Fruit fly (Drosophila melanogaster) whole organism, pupa: ENCODE measurements around the gene CG10710.

ENCODE experiments used
- CG12605 ChIP-seq: fragments of 200-800 bp; sonication (Bioruptor generic); IDR thresholded peaks from 2 replicates; pipeline ENCODE4 v1.3.6; 2022; ENCODE audit warnings: missing biosample characterization, missing genetic modification characterization
- CG14655 ChIP-seq: fragments of 200-800 bp; sonication (Bioruptor generic); optimal IDR thresholded peaks from 3 replicates; lab custom pipeline; 2017; ENCODE audit warnings: mild to moderate bottlenecking, missing biosample characterization, missing genetic modification reagents, missing genetic modification characterization
- CG17806 ChIP-seq: fragments of 200-800 bp; sonication (Bioruptor generic); optimal IDR thresholded peaks from 2 replicates; lab custom pipeline; 2018; ENCODE audit warnings: missing biosample characterization, mild to moderate bottlenecking, missing genetic modification characterization, moderate library complexity
- CG34367 ChIP-seq: fragments of 200-800 bp; sonication (Bioruptor generic); optimal IDR thresholded peaks from 2 replicates; lab custom pipeline; 2018; ENCODE audit warnings: missing biosample characterization, mild to moderate bottlenecking, missing genetic modification characterization
- CG4496 ChIP-seq: fragments of 200-800 bp; sonication (Bioruptor generic); IDR thresholded peaks from 3 replicates; pipeline ENCODE4 v1.3.6; 2022; ENCODE audit warnings: missing biosample characterization, missing genetic modification characterization
- CG8301 ChIP-seq: fragments of 200-800 bp; sonication (Bioruptor generic); optimal IDR thresholded peaks from 2 replicates; lab custom pipeline; 2018; ENCODE audit warnings: missing biosample characterization, mild to moderate bottlenecking, missing genetic modification characterization
- D1 ChIP-seq: fragments of 200-800 bp; sonication (Bioruptor generic); optimal IDR thresholded peaks from 2 replicates; lab custom pipeline; 2018; ENCODE audit warnings: missing biosample characterization, mild to moderate bottlenecking, missing genetic modification characterization, moderate library complexity
- EcR ChIP-seq: fragments of 200-800 bp; sonication (Bioruptor generic); optimal IDR thresholded peaks from 3 replicates; lab custom pipeline; 2019; ENCODE audit warnings: missing biosample characterization, missing genetic modification characterization, mild to moderate bottlenecking, moderate library complexity, missing genetic modification reagents
- Snoo ChIP-seq: fragments of 200-800 bp; sonication (Bioruptor generic); optimal IDR thresholded peaks from 3 replicates; lab custom pipeline; 2017; ENCODE audit warnings: missing biosample characterization, mild to moderate bottlenecking, missing genetic modification characterization, inconsistent platforms
- rn ChIP-seq: fragments of 200-800 bp; sonication (Bioruptor generic); IDR thresholded peaks from 2 replicates; pipeline ENCODE4 v1.3.6; 2022; ENCODE audit warnings: missing biosample characterization, missing genetic modification characterization

DNA sequence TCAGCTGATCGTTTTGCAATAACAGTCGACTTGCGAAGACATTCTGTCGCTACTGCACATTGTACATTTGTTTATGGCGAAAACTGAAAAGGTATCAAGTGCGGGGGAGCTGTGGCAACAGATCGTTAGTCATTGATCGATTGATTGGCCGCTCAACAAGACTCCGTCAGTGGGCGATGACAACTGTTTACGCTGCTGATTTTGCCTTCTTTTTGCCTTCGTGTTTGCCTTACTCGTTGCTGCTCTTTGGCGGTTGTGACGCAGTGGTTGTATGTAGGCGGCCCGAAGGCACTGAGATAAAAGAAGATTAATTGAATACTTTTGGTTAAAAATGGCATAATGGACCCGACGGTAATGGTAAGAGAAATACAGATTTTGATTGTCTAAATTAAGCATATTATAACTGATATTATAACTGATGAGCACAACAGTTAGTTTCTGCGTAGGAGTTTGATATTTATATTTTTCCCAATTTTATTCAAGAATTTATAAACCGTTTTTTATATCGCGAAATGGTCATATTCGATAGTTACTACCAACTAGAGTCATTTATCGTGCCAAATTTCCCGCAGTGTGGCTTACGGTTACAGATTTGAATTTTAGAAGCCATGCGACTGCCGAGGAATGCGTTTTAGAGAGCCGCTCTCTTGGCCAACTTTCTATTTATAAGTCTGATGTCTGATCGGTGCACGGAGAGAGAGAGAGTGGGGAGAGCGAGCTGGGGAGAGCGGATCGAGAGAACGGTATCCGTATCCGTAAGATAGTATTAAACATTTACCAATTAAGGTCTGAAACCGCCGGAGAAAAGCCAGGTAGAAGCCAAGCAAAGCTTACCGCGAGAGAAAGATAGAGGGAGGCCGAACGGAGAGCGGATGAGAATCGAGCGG lies 42.6 kb downstream of the CG10710 start:
- peak; percentile 88 for TF ChIP-seq CG4496 (GFP tag; lab: Robert Waterston, UW)
- TF ChIP-seq CG8301, result peak; percentile 97
- TF ChIP-seq CG14655 (GFP tag; lab: Kevin White, UChicago), result peak; percentile 97
- peak; percentile 79 for TF ChIP-seq Snoo (tag; lab: Kevin White, UChicago)
- TF ChIP-seq CG12605 (GFP tag; lab: Robert Waterston, UW), result peak; percentile 75
- no peak for TF ChIP-seq EcR
- TF ChIP-seq CG34367, result peak; percentile 91
- peak; percentile 89 for TF ChIP-seq CG17806 (tag; lab: Kevin White, UChicago)
- peak; percentile 87 for TF ChIP-seq rn (GFP tag; lab: Robert Waterston, UW)
- peak; percentile 92 for TF ChIP-seq D1 (tag; lab: Kevin White, UChicago)
